Worm (Caenorhabditis elegans) whole organism, L2 larva: ENCODE measurements around the gene srap-1.
A peak's percentile ranks its signal among the peaks of the same experiment; 100 is the strongest.

Experiments used
- C34F6.9 ChIP-seq: fragments of 150-350 bp; optimal IDR thresholded peaks from 2 replicates; lab custom pipeline; 2014; ENCODE audit warnings: missing biosample characterization, missing genetic modification characterization
- F13H6.1 ChIP-seq: sonication (generic microtip); optimal IDR thresholded peaks from 2 replicates; lab custom pipeline; 2016; ENCODE audit warnings: missing genetic modification characterization, missing compliant biosample characterization
- R02D3.7 ChIP-seq: fragments of 150-350 bp; optimal IDR thresholded peaks from 2 replicates; lab custom pipeline; 2014; ENCODE audit warnings: missing biosample characterization, missing genetic modification characterization
- alr-1 ChIP-seq: fragments of 150-350 bp; optimal IDR thresholded peaks from 2 replicates; lab custom pipeline; 2014; ENCODE audit warnings: missing biosample characterization, missing genetic modification characterization
- blmp-1 ChIP-seq: sonication (generic microtip); optimal IDR thresholded peaks from 2 replicates; lab custom pipeline; 2017; ENCODE audit warnings: missing genetic modification characterization, mild to moderate bottlenecking, missing compliant biosample characterization, antibody characterized with exemption, moderate library complexity; ENCODE audit not compliant: insufficient read depth
- ceh-16 ChIP-seq: fragments of 150-350 bp; optimal IDR thresholded peaks from 2 replicates; lab custom pipeline; 2014; ENCODE audit warnings: missing biosample characterization, missing genetic modification characterization
- egl-27 ChIP-seq: sonication (generic microtip); optimal IDR thresholded peaks from 3 replicates; lab custom pipeline; 2017; ENCODE audit warnings: missing biosample characterization, missing genetic modification reagents, missing genetic modification characterization
- fos-1 ChIP-seq: fragments of 150-350 bp; optimal IDR thresholded peaks from 2 replicates; lab custom pipeline; 2014; ENCODE audit warnings: missing biosample characterization, missing genetic modification characterization
- gmeb-1 ChIP-seq: fragments of 150-350 bp; optimal IDR thresholded peaks from 2 replicates; lab custom pipeline; 2014; ENCODE audit warnings: missing biosample characterization, missing genetic modification characterization
- lin-11 ChIP-seq: fragments of 150-350 bp; sonication (generic microtip); optimal IDR thresholded peaks from 2 replicates; lab custom pipeline; 2014; ENCODE audit warnings: missing biosample characterization, missing genetic modification characterization, inconsistent platforms, mixed read lengths
- lin-13 ChIP-seq: fragments of 150-350 bp; optimal IDR thresholded peaks from 2 replicates; lab custom pipeline; 2014; ENCODE audit warnings: missing biosample characterization, missing genetic modification reagents, missing genetic modification characterization
- lin-39 ChIP-seq: fragments of 150-350 bp; optimal IDR thresholded peaks from 2 replicates; lab custom pipeline; 2014; ENCODE audit warnings: missing biosample characterization, missing genetic modification reagents, missing genetic modification characterization
- lsy-2 ChIP-seq, 2 experiments: fragments of 150-350 bp in 1 of 2; sonication (generic microtip) in 1 of 2; optimal IDR thresholded peaks; 2 replicates each; lab custom pipeline; 2014 to 2017; ENCODE audit warnings: missing biosample characterization in 2 of 2, missing genetic modification characterization in 2 of 2
- mab-5 ChIP-seq: fragments of 150-350 bp; optimal IDR thresholded peaks from 2 replicates; lab custom pipeline; 2014; ENCODE audit warnings: missing biosample characterization, missing genetic modification characterization
- mbf-1 ChIP-seq: sonication (generic microtip); optimal IDR thresholded peaks from 2 replicates; lab custom pipeline; 2017; ENCODE audit warnings: missing biosample characterization, missing genetic modification characterization
- mdl-1 ChIP-seq, 2 experiments: fragments of 150-350 bp in 1 of 2; sonication (generic microtip) in 1 of 2; optimal IDR thresholded peaks; 2 replicates each; lab custom pipeline; 2017; ENCODE audit warnings: missing biosample characterization in 2 of 2, missing genetic modification characterization in 2 of 2
- nhr-129 ChIP-seq: fragments of 150-350 bp; optimal IDR thresholded peaks from 2 replicates; lab custom pipeline; 2014; ENCODE audit warnings: missing biosample characterization, missing genetic modification characterization
- nhr-21 ChIP-seq: fragments of 150-350 bp; optimal IDR thresholded peaks from 2 replicates; lab custom pipeline; 2014; ENCODE audit warnings: missing biosample characterization, missing genetic modification characterization
- nhr-237 ChIP-seq: fragments of 150-350 bp; optimal IDR thresholded peaks from 2 replicates; lab custom pipeline; 2014; ENCODE audit warnings: missing biosample characterization, missing genetic modification characterization
- nhr-25 ChIP-seq: fragments of 150-350 bp; sonication (generic microtip); optimal IDR thresholded peaks from 3 replicates; lab custom pipeline; 2014; ENCODE audit warnings: missing biosample characterization, missing genetic modification characterization
- nhr-77 ChIP-seq: fragments of 150-350 bp; optimal IDR thresholded peaks from 2 replicates; lab custom pipeline; 2014; ENCODE audit warnings: missing biosample characterization, missing genetic modification characterization
- peb-1 ChIP-seq: fragments of 150-350 bp; optimal IDR thresholded peaks from 2 replicates; lab custom pipeline; 2014; ENCODE audit warnings: missing biosample characterization, missing genetic modification characterization
- sem-4 ChIP-seq: fragments of 150-350 bp; optimal IDR thresholded peaks from 2 replicates; lab custom pipeline; 2014; ENCODE audit warnings: missing biosample characterization, missing genetic modification reagents, missing genetic modification characterization
- sma-3 ChIP-seq: sonication (generic microtip); optimal IDR thresholded peaks from 2 replicates; lab custom pipeline; 2016; ENCODE audit warnings: missing genetic modification reagents, missing genetic modification characterization, missing compliant biosample characterization
- sma-9 ChIP-seq, 2 experiments: fragments of 150-350 bp in 1 of 2; sonication (generic microtip) in 1 of 2; optimal IDR thresholded peaks; 2 replicates each; lab custom pipeline; 2014 to 2016; ENCODE audit warnings: missing genetic modification characterization in 2 of 2, mild to moderate bottlenecking in 1 of 2, missing biosample characterization in 1 of 2, missing compliant biosample characterization in 1 of 2, missing genetic modification reagents in 1 of 2, moderate library complexity in 1 of 2
- snpc-4 ChIP-seq: fragments of 150-350 bp; optimal IDR thresholded peaks from 2 replicates; lab custom pipeline; 2014; ENCODE audit warnings: missing biosample characterization, missing genetic modification characterization
- unc-55 ChIP-seq: fragments of 150-350 bp; sonication (generic microtip); optimal IDR thresholded peaks from 3 replicates; lab custom pipeline; 2014; ENCODE audit warnings: missing biosample characterization, missing genetic modification reagents, missing genetic modification characterization
- unc-62 ChIP-seq: fragments of 150-350 bp; optimal IDR thresholded peaks from 2 replicates; lab custom pipeline; 2014; ENCODE audit warnings: missing biosample characterization, missing genetic modification reagents, missing genetic modification characterization
- ztf-11 ChIP-seq: sonication (generic microtip); optimal IDR thresholded peaks from 2 replicates; lab custom pipeline; 2017; ENCODE audit warnings: missing biosample characterization, missing genetic modification characterization
- ztf-4 ChIP-seq: fragments of 150-350 bp; optimal IDR thresholded peaks from 2 replicates; lab custom pipeline; 2014; ENCODE audit warnings: missing biosample characterization, missing genetic modification characterization

srap-1 gene

DNA sequence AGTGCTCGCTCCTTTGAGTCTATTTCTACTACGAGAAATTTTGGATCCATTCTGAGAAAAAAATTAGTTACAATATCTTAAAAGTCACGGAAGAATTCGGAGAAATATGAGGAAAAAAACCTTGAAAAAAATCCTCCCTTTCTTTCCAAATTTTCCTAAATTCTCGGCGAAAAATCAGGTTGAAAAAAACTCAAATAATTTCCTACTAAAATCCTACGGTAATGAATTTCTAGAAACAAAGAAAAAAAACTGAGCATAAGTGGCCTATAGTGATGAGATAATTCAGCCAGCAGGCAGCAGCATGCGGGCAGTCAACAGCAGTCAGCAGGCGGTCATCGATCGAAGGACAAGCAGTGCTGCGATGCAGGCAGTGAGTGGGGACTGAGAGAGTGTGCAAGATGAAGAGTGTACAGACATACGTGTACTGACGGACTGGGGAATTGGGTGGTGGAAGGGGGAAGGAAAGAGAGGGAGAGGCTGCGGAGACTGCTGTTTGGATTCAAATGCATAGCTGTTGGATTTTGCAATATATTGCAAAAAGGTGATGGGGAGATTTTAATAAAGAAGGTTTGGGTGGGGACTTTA, 18.2 kb upstream of the srap-1 start, which contains the start of gene lir-3:
lir-3 (minus strand) TSS at position 51 of the 585 bp plus-strand sequence.
- TF ChIP-seq F13H6.1 (tag; lab: Kevin White, UChicago) (peak; percentile 24), lsy-2 (tag; optimal IDR thresholded peaks at IDR 0.05; lab: Kevin White, UChicago) (peak in 1 of 2 experiments; percentile 37), sma-9 (GFP tag; optimal IDR thresholded peaks at IDR 0.05; lab: Kevin White, UChicago) (peak; percentile 7), sma-9 (tag; optimal IDR thresholded peaks at IDR 0.05; lab: Kevin White, UChicago) (no peak), R02D3.7 (no peak), unc-55 (GFP tag; lab: Kevin White, UChicago) (peak; percentile 36), C34F6.9 (tag; lab: Kevin White, UChicago) (peak; percentile 52), nhr-129 (peak; percentile 21), unc-62 (GFP tag; lab: Kevin White, UChicago) (no peak)

DNA sequence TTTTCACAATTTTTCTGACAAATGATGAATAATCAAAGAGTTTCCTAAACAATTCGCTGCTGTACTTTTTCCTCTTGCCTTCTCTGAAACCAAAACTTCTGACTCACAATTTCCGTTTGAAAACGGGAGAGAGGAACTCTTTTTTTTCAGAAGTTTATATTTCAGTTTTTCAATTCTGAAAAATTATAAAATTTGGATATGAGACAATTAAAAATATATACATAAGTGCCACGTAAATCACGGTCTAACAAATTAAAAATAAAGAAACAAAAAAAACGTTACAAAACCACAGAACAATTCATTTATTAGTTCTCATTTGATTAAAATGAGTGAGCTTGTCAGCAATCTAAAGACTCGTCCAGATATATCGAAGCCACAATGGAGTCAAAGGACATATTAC, 17.3 kb upstream of the srap-1 start, which contains the start of gene sfxn-1.2:
sfxn-1.2 (plus strand) TSS at position 301 of the 400 bp plus-strand sequence.
- no peak for TF ChIP-seq alr-1 (tag; lab: Kevin White, UChicago)
- TF ChIP-seq sem-4 = no peak
- TF ChIP-seq lin-13 (GFP tag; lab: Kevin White, UChicago) = no peak
- no peak for TF ChIP-seq snpc-4 (tag; lab: Kevin White, UChicago)
- no peak for TF ChIP-seq blmp-1 (tag; lab: Kevin White, UChicago)
- no peak for TF ChIP-seq lin-39 (tag; lab: Kevin White, UChicago)
- TF ChIP-seq nhr-25 (tag; lab: Kevin White, UChicago) = no peak
- TF ChIP-seq nhr-77 (tag; lab: Kevin White, UChicago) = no peak
- TF ChIP-seq mdl-1 (tag; optimal IDR thresholded peaks at IDR 0.05; lab: Kevin White, UChicago) = no peak
- TF ChIP-seq fos-1 (tag; lab: Kevin White, UChicago) = no peak
- TF ChIP-seq egl-27 (tag; lab: Kevin White, UChicago) = no peak
- no peak for TF ChIP-seq mab-5 (tag; lab: Kevin White, UChicago)
- TF ChIP-seq peb-1 (tag; lab: Kevin White, UChicago) = no peak
- no peak for TF ChIP-seq sma-3
- TF ChIP-seq ztf-11 (tag; lab: Kevin White, UChicago) = no peak
- TF ChIP-seq ztf-4 (tag; lab: Kevin White, UChicago) = no peak

DNA sequence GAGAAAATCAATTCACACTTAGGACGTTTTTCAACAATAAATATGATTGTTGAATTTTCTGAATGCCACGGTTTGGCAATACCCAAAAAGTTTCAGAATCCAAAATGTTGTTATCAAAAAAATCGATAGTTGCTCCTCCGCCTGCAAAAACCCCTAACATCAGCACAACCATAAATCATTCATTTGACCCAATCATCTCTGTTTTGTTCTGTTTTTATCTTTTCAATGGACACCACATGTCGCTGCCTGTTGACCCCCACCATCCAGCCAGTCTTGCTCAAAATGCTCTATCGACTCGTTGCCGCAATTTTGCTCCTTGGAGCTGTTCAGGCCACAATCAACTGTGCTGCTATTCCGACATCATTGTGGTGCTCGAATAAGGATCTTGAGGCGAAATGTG, 15.0 kb upstream of the srap-1 start, which contains the start of gene F37H8.5:
F37H8.5 (plus strand) TSS at position 181 of the 400 bp plus-strand sequence.
- TF ChIP-seq mab-5 (tag; lab: Kevin White, UChicago) (peak; percentile 22), ztf-4 (tag; lab: Kevin White, UChicago) (no peak), nhr-237 (tag; lab: Kevin White, UChicago) (no peak)

DNA sequence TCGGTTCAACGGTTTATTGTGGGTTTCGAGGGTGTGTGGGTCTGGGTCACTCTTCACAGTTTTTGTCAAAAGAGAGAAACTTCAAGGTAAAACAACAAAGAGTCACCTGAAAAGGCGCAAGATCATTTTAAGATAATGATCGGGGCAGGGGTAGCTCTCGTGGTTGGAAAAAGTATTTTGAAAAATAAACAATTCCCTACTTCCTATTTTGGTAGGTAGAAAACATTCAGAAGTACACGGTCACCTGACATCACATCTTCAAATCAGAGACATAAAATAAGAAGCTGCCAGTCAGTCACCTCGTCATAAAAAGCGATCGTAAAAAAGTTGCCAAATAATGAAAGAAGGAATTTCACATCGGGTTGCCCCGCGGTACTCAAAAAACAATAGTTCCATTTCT, 10.5 kb upstream of the srap-1 start:
- peak; percentile 31 for TF ChIP-seq nhr-25 (tag; lab: Kevin White, UChicago)
- TF ChIP-seq mbf-1 (tag; lab: Kevin White, UChicago) = no peak
- TF ChIP-seq nhr-21 (tag; lab: Kevin White, UChicago) = no peak
- no peak for TF ChIP-seq gmeb-1 (tag; lab: Kevin White, UChicago)
- TF ChIP-seq F13H6.1 (tag; lab: Kevin White, UChicago) = no peak
- no peak for TF ChIP-seq lin-11 (tag; lab: Kevin White, UChicago)
- TF ChIP-seq ceh-16 (tag; lab: Kevin White, UChicago) = peak; percentile 56

DNA sequence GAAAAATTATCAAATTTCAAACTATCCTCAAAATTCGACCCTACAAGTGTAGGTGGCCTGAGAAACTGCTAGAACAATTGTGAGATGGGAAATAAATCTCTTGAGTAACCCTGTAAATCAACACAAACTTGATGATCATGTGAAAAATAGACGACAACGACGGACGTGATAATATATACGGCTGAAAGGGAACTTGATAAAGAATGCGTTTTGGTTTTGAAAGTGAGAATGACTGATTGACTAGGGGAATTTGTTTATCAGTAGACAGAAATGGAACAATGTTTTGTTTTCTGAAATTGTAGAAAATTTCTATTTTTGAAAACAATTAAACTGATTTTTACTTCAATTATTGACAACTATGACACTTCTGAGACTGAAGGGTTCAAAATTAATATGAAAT, 9.5 kb upstream of the srap-1 start:
- no peak for TF ChIP-seq egl-27 (tag; lab: Kevin White, UChicago)
- TF ChIP-seq F13H6.1 (tag; lab: Kevin White, UChicago) = no peak
- peak; percentile 1 for TF ChIP-seq nhr-25 (tag; lab: Kevin White, UChicago)
- no peak for TF ChIP-seq lin-11 (tag; lab: Kevin White, UChicago)
- no peak for TF ChIP-seq mdl-1 (tag; optimal IDR thresholded peaks at IDR 0.05; lab: Kevin White, UChicago)
- no peak for TF ChIP-seq nhr-237 (tag; lab: Kevin White, UChicago)
- TF ChIP-seq blmp-1 (tag; lab: Kevin White, UChicago) = peak; percentile 58
- no peak for TF ChIP-seq lin-13 (GFP tag; lab: Kevin White, UChicago)
